Fruit fly (Drosophila melanogaster) whole organism, embryonic: ENCODE results near the gene CG10866.

ENCODE experiments used
- Awh ChIP-seq: fragments of 200-800 bp; sonication (Bioruptor generic); IDR thresholded peaks from 2 replicates; pipeline ENCODE4, ENCODE4 v1.3.6; 2022; ENCODE audit warnings: missing biosample characterization, missing genetic modification characterization
- BtbVII ChIP-seq: fragments of 200-800 bp; sonication (Bioruptor generic); optimal IDR thresholded peaks from 3 replicates; lab custom pipeline; 2017; ENCODE audit warnings: missing biosample characterization, mild to moderate bottlenecking, missing genetic modification characterization
- Bteb2 ChIP-seq: fragments of 200-800 bp; sonication (Bioruptor generic); optimal IDR thresholded peaks from 2 replicates; lab custom pipeline; 2016; ENCODE audit warnings: missing biosample characterization, missing genetic modification characterization
- CG10274 ChIP-seq: fragments of 200-800 bp; sonication (Bioruptor generic); optimal IDR thresholded peaks from 3 replicates; lab custom pipeline; 2017; ENCODE audit warnings: missing biosample characterization, mild to moderate bottlenecking, missing genetic modification characterization
- CG12299 ChIP-seq: fragments of 200-800 bp; sonication (Bioruptor generic); optimal IDR thresholded peaks from 2 replicates; lab custom pipeline; 2018; ENCODE audit warnings: missing biosample characterization, mild to moderate bottlenecking, missing genetic modification characterization
- CG1602 ChIP-seq: fragments of 200-800 bp; sonication (Bioruptor generic); optimal IDR thresholded peaks from 3 replicates; lab custom pipeline; 2016; ENCODE audit warnings: missing biosample characterization, missing genetic modification characterization
- CG16815 ChIP-seq: fragments of 200-800 bp; sonication (Bioruptor generic); optimal IDR thresholded peaks from 3 replicates; lab custom pipeline; 2017; ENCODE audit warnings: missing biosample characterization, mild to moderate bottlenecking, missing genetic modification characterization
- CG17802 ChIP-seq: fragments of 200-800 bp; sonication (Bioruptor generic); optimal IDR thresholded peaks from 2 replicates; lab custom pipeline; 2018; ENCODE audit warnings: missing biosample characterization, mild to moderate bottlenecking, missing genetic modification characterization, moderate library complexity
- CG1792 ChIP-seq: fragments of 200-800 bp; sonication (Bioruptor generic); optimal IDR thresholded peaks from 2 replicates; lab custom pipeline; 2016; ENCODE audit warnings: missing biosample characterization, missing genetic modification characterization
- CG18476 ChIP-seq: fragments of 200-800 bp; sonication (Bioruptor generic); optimal IDR thresholded peaks from 2 replicates; lab custom pipeline; 2016; ENCODE audit warnings: missing biosample characterization, mild to moderate bottlenecking, missing genetic modification characterization
- CG2116 ChIP-seq: fragments of 200-800 bp; sonication (Bioruptor generic); optimal IDR thresholded peaks from 3 replicates; lab custom pipeline; 2018; ENCODE audit warnings: missing biosample characterization, mild to moderate bottlenecking, missing genetic modification characterization
- CG2120 ChIP-seq: fragments of 200-800 bp; sonication (Bioruptor generic); optimal IDR thresholded peaks from 3 replicates; lab custom pipeline; 2016; ENCODE audit warnings: missing biosample characterization, missing genetic modification characterization
- CG30020 ChIP-seq: fragments of 200-800 bp; optimal IDR thresholded peaks from 2 replicates; lab custom pipeline; 2019; ENCODE audit warnings: missing biosample characterization, mild to moderate bottlenecking, missing genetic modification characterization, moderate library complexity
- CG30403 ChIP-seq: fragments of 200-800 bp; sonication (Bioruptor generic); optimal IDR thresholded peaks from 3 replicates; lab custom pipeline; 2016; ENCODE audit warnings: missing biosample characterization, missing genetic modification characterization
- CG30431 ChIP-seq: fragments of 200-800 bp; sonication (Bioruptor generic); optimal IDR thresholded peaks from 2 replicates; lab custom pipeline; 2017; ENCODE audit warnings: missing biosample characterization, missing genetic modification characterization
- CG3163 ChIP-seq: fragments of 200-800 bp; sonication (Bioruptor generic); optimal IDR thresholded peaks from 3 replicates; lab custom pipeline; 2016; ENCODE audit warnings: missing biosample characterization, missing genetic modification characterization
- CG32772 ChIP-seq: fragments of 200-800 bp; sonication (Bioruptor generic); IDR thresholded peaks from 2 replicates; pipeline ENCODE4 v1.3.6; 2022; ENCODE audit warnings: missing biosample characterization, missing genetic modification characterization
- CG3281 ChIP-seq: fragments of 200-800 bp; sonication (Bioruptor generic); optimal IDR thresholded peaks from 3 replicates; lab custom pipeline; 2017; ENCODE audit warnings: missing biosample characterization, mild to moderate bottlenecking, missing genetic modification characterization
- CG7987 ChIP-seq: fragments of 200-800 bp; sonication (Bioruptor generic); optimal IDR thresholded peaks from 2 replicates; lab custom pipeline; 2018; ENCODE audit warnings: missing biosample characterization, mild to moderate bottlenecking, missing genetic modification characterization, moderate library complexity
- CG8290 ChIP-seq, 3 experiments: fragments of 200-800 bp; sonication (Bioruptor generic); optimal IDR thresholded peaks; 2 replicates each; lab custom pipeline; 2016 to 2019; ENCODE audit warnings: missing biosample characterization in 3 of 3, missing genetic modification characterization in 3 of 3, mild to moderate bottlenecking in 2 of 3, moderate library complexity in 1 of 3
- CG8924 ChIP-seq: fragments of 200-800 bp; optimal IDR thresholded peaks from 3 replicates; lab custom pipeline; 2019; ENCODE audit warnings: missing biosample characterization, mild to moderate bottlenecking, missing genetic modification characterization, moderate library complexity
- CG8944 ChIP-seq: fragments of 200-800 bp; sonication (Bioruptor generic); optimal IDR thresholded peaks from 3 replicates; lab custom pipeline; 2016; ENCODE audit warnings: missing biosample characterization, missing genetic modification characterization
- CoRest ChIP-seq: fragments of 200-800 bp; sonication (Bioruptor generic); optimal IDR thresholded peaks from 3 replicates; lab custom pipeline; 2018; ENCODE audit warnings: missing biosample characterization, mild to moderate bottlenecking, missing genetic modification characterization, moderate library complexity
- Deaf1 ChIP-seq: fragments of 200-800 bp; optimal IDR thresholded peaks from 3 replicates; lab custom pipeline; 2019; ENCODE audit warnings: missing biosample characterization, mild to moderate bottlenecking, missing genetic modification characterization, moderate library complexity
- Dll ChIP-seq: fragments of 200-800 bp; sonication (Bioruptor generic); IDR thresholded peaks from 4 replicates; pipeline ENCODE4 v1.3.6; 2022; ENCODE audit warnings: missing biosample characterization, missing genetic modification characterization; ENCODE audit not compliant: partially characterized antibody
- Fer1 ChIP-seq: fragments of 200-800 bp; sonication (Bioruptor generic); optimal IDR thresholded peaks from 2 replicates; lab custom pipeline; 2017; ENCODE audit warnings: missing biosample characterization, mild to moderate bottlenecking, missing genetic modification characterization
- H2.0 ChIP-seq: fragments of 200-800 bp; sonication (Bioruptor generic); IDR thresholded peaks from 2 replicates; pipeline ENCODE4 v1.3.6; 2022; ENCODE audit warnings: missing biosample characterization, missing genetic modification characterization
- Hmr ChIP-seq: fragments of 200-800 bp; sonication (Bioruptor generic); optimal IDR thresholded peaks from 3 replicates; lab custom pipeline; 2017; ENCODE audit warnings: mild to moderate bottlenecking, missing biosample characterization, missing genetic modification reagents, missing genetic modification characterization
- MBD-R2 ChIP-seq: fragments of 200-800 bp; sonication (Bioruptor generic); IDR thresholded peaks from 2 replicates; pipeline ENCODE4 v1.3.6; 2022; ENCODE audit warnings: missing biosample characterization, missing genetic modification characterization
- Nf-YC ChIP-seq: fragments of 200-800 bp; optimal IDR thresholded peaks from 3 replicates; lab custom pipeline; 2019; ENCODE audit warnings: missing biosample characterization, mild to moderate bottlenecking, missing genetic modification characterization, moderate library complexity
- Oaz ChIP-seq: fragments of 200-800 bp; sonication (Bioruptor generic); IDR thresholded peaks from 2 replicates; pipeline ENCODE4 v1.3.6; 2022; ENCODE audit warnings: missing biosample characterization, missing genetic modification characterization
- Optix ChIP-seq: fragments of 200-800 bp; sonication (Bioruptor generic); IDR thresholded peaks from 3 replicates; pipeline ENCODE4 v1.3.6; 2022; ENCODE audit warnings: missing biosample characterization, missing genetic modification characterization
- Side ChIP-seq: fragments of 200-800 bp; sonication (Bioruptor generic); optimal IDR thresholded peaks from 2 replicates; lab custom pipeline; 2016; ENCODE audit warnings: missing biosample characterization, missing genetic modification characterization
- Xrp1 ChIP-seq: fragments of 200-800 bp; sonication (Bioruptor generic); IDR thresholded peaks from 2 replicates; pipeline ENCODE4 v1.3.6; 2022; ENCODE audit warnings: missing biosample characterization, missing genetic modification characterization
- ato ChIP-seq: fragments of 200-800 bp; sonication (Bioruptor generic); IDR thresholded peaks from 2 replicates; pipeline ENCODE4 v1.3.6; 2022; ENCODE audit warnings: missing biosample characterization, missing genetic modification characterization; ENCODE audit not compliant: partially characterized antibody
- az2 ChIP-seq: fragments of 200-800 bp; sonication (Bioruptor generic); optimal IDR thresholded peaks from 3 replicates; lab custom pipeline; 2016; ENCODE audit warnings: missing biosample characterization, missing genetic modification characterization
- bab2 ChIP-seq: fragments of 200-800 bp; sonication (Bioruptor generic); optimal IDR thresholded peaks from 2 replicates; lab custom pipeline; 2016; ENCODE audit warnings: missing biosample characterization, missing genetic modification characterization
- bcd ChIP-seq: fragments of 200-800 bp; sonication (Bioruptor generic); optimal IDR thresholded peaks from 2 replicates; lab custom pipeline; 2017; ENCODE audit warnings: missing biosample characterization, mild to moderate bottlenecking, missing genetic modification characterization
- cas ChIP-seq: fragments of 200-800 bp; sonication (Bioruptor generic); IDR thresholded peaks from 2 replicates; pipeline ENCODE4 v1.3.6; 2022; ENCODE audit warnings: missing biosample characterization, missing genetic modification characterization
- dpn ChIP-seq, 2 experiments: fragments of 200-800 bp; sonication (Bioruptor generic); optimal IDR thresholded peaks; 3 replicates each; lab custom pipeline; 2016; ENCODE audit warnings: missing biosample characterization in 2 of 2, missing genetic modification characterization in 2 of 2
- gro ChIP-seq: fragments of 200-800 bp; sonication (Bioruptor generic); optimal IDR thresholded peaks from 2 replicates; lab custom pipeline; 2016; ENCODE audit warnings: missing biosample characterization, missing genetic modification characterization
- kay ChIP-seq: fragments of 200-800 bp; sonication (Bioruptor generic); optimal IDR thresholded peaks from 2 replicates; lab custom pipeline; 2016; ENCODE audit warnings: missing biosample characterization, missing genetic modification characterization
- lmd ChIP-seq: fragments of 200-800 bp; sonication (Bioruptor generic); IDR thresholded peaks from 2 replicates; pipeline ENCODE4 v1.3.6; 2022; ENCODE audit warnings: missing biosample characterization, missing genetic modification characterization
- onecut ChIP-seq: fragments of 200-800 bp; sonication (Bioruptor generic); IDR thresholded peaks from 2 replicates; pipeline ENCODE4 v1.3.6; 2022; ENCODE audit warnings: missing biosample characterization, missing genetic modification characterization
- pho ChIP-seq: fragments of 200-800 bp; sonication (Bioruptor generic); optimal IDR thresholded peaks from 2 replicates; lab custom pipeline; 2016; ENCODE audit warnings: missing biosample characterization, missing genetic modification characterization
- phol ChIP-seq: fragments of 200-800 bp; sonication (Bioruptor generic); optimal IDR thresholded peaks from 3 replicates; lab custom pipeline; 2018; ENCODE audit warnings: missing biosample characterization, mild to moderate bottlenecking, missing genetic modification characterization, moderate library complexity
- pnt ChIP-seq: fragments of 200-800 bp; sonication (Bioruptor generic); optimal IDR thresholded peaks from 3 replicates; lab custom pipeline; 2016; ENCODE audit warnings: missing biosample characterization, missing genetic modification characterization
- row ChIP-seq: fragments of 200-800 bp; sonication (Bioruptor generic); IDR thresholded peaks from 3 replicates; pipeline ENCODE4 v1.3.6; 2022; ENCODE audit warnings: missing biosample characterization, missing genetic modification characterization
- vnd ChIP-seq: fragments of 200-800 bp; sonication (Bioruptor generic); IDR thresholded peaks from 3 replicates; pipeline ENCODE4 v1.3.6; 2022; ENCODE audit warnings: missing biosample characterization, missing genetic modification characterization; ENCODE audit not compliant: partially characterized antibody
- yki ChIP-seq: fragments of >200 bp; optimal IDR thresholded peaks from 3 replicates; lab custom pipeline; 2018

Gene CG10866

dm6 chr3L:3983466-3983946 lies 45.7 kb upstream of the CG10866 start, which contains the start of gene scrt (continued):
- peak; percentile 79 for TF ChIP-seq CG1792 (GFP tag; lab: Kevin White, UChicago)
- peak; percentile 97 for TF ChIP-seq Deaf1
- TF ChIP-seq pnt (GFP tag; lab: Kevin White, UChicago), result no peak
- no peak for TF ChIP-seq az2 (GFP tag; lab: Kevin White, UChicago)
- 0 out of 2 replicates have a peak, but pooled peaks have one; percentile 21 for TF ChIP-seq Oaz (GFP tag; lab: Robert Waterston, UW)
- TF ChIP-seq CG8924 (tag; lab: Kevin White, UChicago), result peak; percentile 76
- no peak for TF ChIP-seq Nf-YC (tag; lab: Kevin White, UChicago)
- 0 out of 2 replicates have a peak, but pooled peaks have one; percentile 17 for TF ChIP-seq H2.0
- peak; percentile 51 for TF ChIP-seq yki (lab: Kevin White, UChicago)
- no peak for TF ChIP-seq ato (GFP tag; lab: Robert Waterston, UW)
- TF ChIP-seq CG3163 (GFP tag; lab: Kevin White, UChicago), result peak; percentile 7
- peak; percentile 18 for TF ChIP-seq CG2116 (GFP tag; lab: Kevin White, UChicago)
- peak; percentile 86 for TF ChIP-seq phol (tag; lab: Kevin White, UChicago)
- peak; percentile 66 for TF ChIP-seq Hmr (GFP tag; lab: Kevin White, UChicago)
- TF ChIP-seq Optix (GFP tag; lab: Robert Waterston, UW), result peak; percentile 49; the same call in 1 of the 3 replicates
- no peak for TF ChIP-seq Bteb2 (GFP tag; lab: Kevin White, UChicago)
- peak; percentile 5 for TF ChIP-seq bab2 (GFP tag; lab: Kevin White, UChicago)
- peak; percentile 7 for TF ChIP-seq CG17802 (tag; lab: Kevin White, UChicago)
- TF ChIP-seq CG30020 (tag; lab: Kevin White, UChicago), result peak; percentile 82
- no peak for TF ChIP-seq CG18476
- TF ChIP-seq CG8944 (GFP tag; lab: Kevin White, UChicago), result no peak
- peak; percentile 54 for TF ChIP-seq CoRest (tag; lab: Kevin White, UChicago)
- no peak for TF ChIP-seq gro
- peak; percentile 59 for TF ChIP-seq Fer1
- peak; percentile 61 for TF ChIP-seq onecut (GFP tag; lab: Robert Waterston, UW)
- peak; percentile 38 for TF ChIP-seq CG8290 (GFP tag; optimal IDR thresholded peaks at IDR 0.05; lab: Kevin White, UChicago)
- TF ChIP-seq CG8290 (tag; optimal IDR thresholded peaks at IDR 0.05; lab: Kevin White, UChicago), result peak in 1 of 2 experiments; percentile 59
- peak; percentile 5 for TF ChIP-seq CG30431
- peak; percentile 68; the same call in 3 of the 4 replicates for TF ChIP-seq Dll (GFP tag; lab: Robert Waterston, UW)
- TF ChIP-seq CG10274 (GFP tag; lab: Kevin White, UChicago), result no peak
- TF ChIP-seq Awh, result 0 out of 2 replicates have a peak, but pooled peaks have one; percentile 24
- TF ChIP-seq pho (GFP tag; lab: Kevin White, UChicago), result peak; percentile 34
- peak; percentile 37; the same call in 1 of the 2 replicates for TF ChIP-seq lmd
- no peak for TF ChIP-seq CG32772 (GFP tag; lab: Robert Waterston, UW)
- TF ChIP-seq CG7987 (GFP tag; lab: Kevin White, UChicago), result no peak
- TF ChIP-seq CG16815 (GFP tag; lab: Kevin White, UChicago), result peak; percentile 36
- TF ChIP-seq CG1602 (GFP tag; lab: Kevin White, UChicago), result peak; percentile 16
- peak; percentile 80; the same call in 1 of the 2 replicates for TF ChIP-seq Xrp1 (GFP tag; lab: Robert Waterston, UW)
- no peak for TF ChIP-seq CG30403 (GFP tag; lab: Kevin White, UChicago)
- TF ChIP-seq cas (GFP tag; lab: Robert Waterston, UW), result no peak
- TF ChIP-seq Side, result peak; percentile 21
- peak; percentile 3 for TF ChIP-seq kay (GFP tag; lab: Kevin White, UChicago)
- TF ChIP-seq CG12299 (tag; lab: Kevin White, UChicago), result no peak
- peak; percentile 28 for TF ChIP-seq BtbVII (GFP tag; lab: Kevin White, UChicago)
- TF ChIP-seq row (GFP tag; lab: Robert Waterston, UW), result peak; percentile 84
- TF ChIP-seq MBD-R2 (GFP tag; lab: Robert Waterston, UW), result no peak
- peak; percentile 67; the same call in 2 of the 3 replicates for TF ChIP-seq vnd (GFP tag; lab: Robert Waterston, UW)
- TF ChIP-seq CG3281, result no peak
- peak; percentile 33 for TF ChIP-seq bcd
- peak; percentile 53 for TF ChIP-seq CG2120
- peak in 1 of 2 experiments; percentile 9 for TF ChIP-seq dpn (GFP tag; optimal IDR thresholded peaks at IDR 0.05; lab: Kevin White, UChicago)
